Worm (Caenorhabditis elegans): ENCODE measurements around the gene ddi-1.
A peak's percentile ranks its signal among the peaks of the same experiment; 100 is the strongest.

ddi-1 gene

ce11 chrIV:6528202-6528601, 5.5 kb downstream of the ddi-1 start:
- TF ChIP-seq cog-1 (tag; optimal IDR thresholded peaks at IDR 0.05) (no peak), klf-2 (GFP tag; conservative IDR thresholded peaks at IDR 0.05) (no peak), flt-1 (GFP tag; IDR thresholded peaks at IDR 0.05) (no peak), T22C8.4 (GFP tag; IDR thresholded peaks at IDR 0.05) (no peak), ref-1 (GFP tag; conservative IDR thresholded peaks at IDR 0.05) (no peak), tab-1 (GFP tag; IDR thresholded peaks at IDR 0.05) (no peak), ztf-23 (GFP tag; IDR thresholded peaks at IDR 0.05) (no peak), ztf-29 (GFP tag; IDR thresholded peaks at IDR 0.05) (no peak), med-1 (GFP tag; optimal IDR thresholded peaks at IDR 0.05; ENCODE audit: insufficient read depth) (no peak)

DNA sequence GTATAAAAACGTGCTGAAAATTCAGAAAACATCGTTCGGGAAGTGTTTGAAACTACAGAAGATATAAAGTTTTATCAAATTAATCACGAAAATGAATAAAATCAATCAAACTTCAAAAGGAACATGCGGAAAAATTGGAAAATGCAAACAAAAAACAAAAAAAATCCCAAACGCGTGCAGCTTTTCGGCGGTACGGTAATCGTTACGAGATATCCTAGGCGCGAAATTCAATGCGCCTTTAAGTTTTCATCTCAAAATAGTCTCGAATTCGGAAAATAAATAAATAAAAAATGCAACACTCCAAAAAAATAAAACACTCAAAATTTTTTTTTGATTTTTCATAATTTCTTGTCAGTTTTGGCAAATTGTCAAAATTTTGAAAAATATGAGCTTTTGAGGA, 7.2 kb downstream of the ddi-1 start:
- no peak for TF ChIP-seq ref-1 (GFP tag; conservative IDR thresholded peaks at IDR 0.05)
- TF ChIP-seq med-1 (GFP tag; optimal IDR thresholded peaks at IDR 0.05; ENCODE audit: insufficient read depth), result no peak
- no peak for TF ChIP-seq cog-1 (tag; optimal IDR thresholded peaks at IDR 0.05)
- no peak for TF ChIP-seq flt-1 (GFP tag; IDR thresholded peaks at IDR 0.05)
- TF ChIP-seq tab-1 (GFP tag; IDR thresholded peaks at IDR 0.05), result no peak
- TF ChIP-seq T22C8.4 (GFP tag; IDR thresholded peaks at IDR 0.05), result no peak
- no peak for TF ChIP-seq ztf-23 (GFP tag; IDR thresholded peaks at IDR 0.05)
- TF ChIP-seq klf-2 (GFP tag; conservative IDR thresholded peaks at IDR 0.05), result no peak

- TF ChIP-seq ztf-29 (GFP tag; IDR thresholded peaks at IDR 0.05) (no peak), klf-2 (GFP tag; conservative IDR thresholded peaks at IDR 0.05) (no peak), T22C8.4 (GFP tag; IDR thresholded peaks at IDR 0.05) (no peak), tab-1 (GFP tag; IDR thresholded peaks at IDR 0.05) (no peak), cog-1 (tag; optimal IDR thresholded peaks at IDR 0.05) (no peak), med-1 (GFP tag; optimal IDR thresholded peaks at IDR 0.05; ENCODE audit: insufficient read depth) (no peak)
Observed at ce11 chrIV:6531450-6531849, 8.8 kb downstream of the ddi-1 start, which contains the start of gene C01G5.4. Gene C01G5.4, plus strand, starts transcription at chrIV:6531750.

ce11 chrIV:6535908-6536307, 13.2 kb downstream of the ddi-1 start, which contains the start of gene C01G5.3:
Gene C01G5.3, plus strand, starts transcription at chrIV:6536208.
- TF ChIP-seq cog-1 (tag; optimal IDR thresholded peaks at IDR 0.05), result no peak
- TF ChIP-seq ztf-23 (GFP tag; IDR thresholded peaks at IDR 0.05), result no peak
- no peak for TF ChIP-seq ztf-29 (GFP tag; IDR thresholded peaks at IDR 0.05)
- TF ChIP-seq T22C8.4 (GFP tag; IDR thresholded peaks at IDR 0.05), result no peak
- TF ChIP-seq flt-1 (GFP tag; IDR thresholded peaks at IDR 0.05), result no peak
- no peak for TF ChIP-seq ref-1 (GFP tag; conservative IDR thresholded peaks at IDR 0.05)
- no peak for TF ChIP-seq tab-1 (GFP tag; IDR thresholded peaks at IDR 0.05)
- TF ChIP-seq klf-2 (GFP tag; conservative IDR thresholded peaks at IDR 0.05), result no peak
- no peak for TF ChIP-seq med-1 (GFP tag; optimal IDR thresholded peaks at IDR 0.05; ENCODE audit: insufficient read depth)

- TF ChIP-seq klf-2 (GFP tag; conservative IDR thresholded peaks at IDR 0.05) (no peak), ztf-23 (GFP tag; IDR thresholded peaks at IDR 0.05) (no peak), ztf-29 (GFP tag; IDR thresholded peaks at IDR 0.05) (no peak), T22C8.4 (GFP tag; IDR thresholded peaks at IDR 0.05) (no peak), flt-1 (GFP tag; IDR thresholded peaks at IDR 0.05) (no peak), med-1 (GFP tag; optimal IDR thresholded peaks at IDR 0.05; ENCODE audit: insufficient read depth) (no peak), ref-1 (GFP tag; conservative IDR thresholded peaks at IDR 0.05) (no peak), cog-1 (tag; optimal IDR thresholded peaks at IDR 0.05) (no peak), tab-1 (GFP tag; IDR thresholded peaks at IDR 0.05) (no peak)
Observed at ce11 chrIV:6541435-6541834, 18.8 kb downstream of the ddi-1 start, which contains the start of gene C01G5.25. Gene C01G5.25, plus strand, starts transcription at chrIV:6541684.

- TF ChIP-seq ztf-23 (GFP tag; IDR thresholded peaks at IDR 0.05), result no peak
- TF ChIP-seq klf-2 (GFP tag; conservative IDR thresholded peaks at IDR 0.05), result no peak
- no peak for TF ChIP-seq T22C8.4 (GFP tag; IDR thresholded peaks at IDR 0.05)
- TF ChIP-seq flt-1 (GFP tag; IDR thresholded peaks at IDR 0.05), result no peak
- TF ChIP-seq cog-1 (tag; optimal IDR thresholded peaks at IDR 0.05), result no peak
- no peak for TF ChIP-seq ref-1 (GFP tag; conservative IDR thresholded peaks at IDR 0.05)
- TF ChIP-seq ztf-29 (GFP tag; IDR thresholded peaks at IDR 0.05), result no peak
- no peak for TF ChIP-seq tab-1 (GFP tag; IDR thresholded peaks at IDR 0.05)
- no peak for TF ChIP-seq med-1 (GFP tag; optimal IDR thresholded peaks at IDR 0.05; ENCODE audit: insufficient read depth)
Observed at ce11 chrIV:6542962-6543361, 20.3 kb downstream of the ddi-1 start.

DNA sequence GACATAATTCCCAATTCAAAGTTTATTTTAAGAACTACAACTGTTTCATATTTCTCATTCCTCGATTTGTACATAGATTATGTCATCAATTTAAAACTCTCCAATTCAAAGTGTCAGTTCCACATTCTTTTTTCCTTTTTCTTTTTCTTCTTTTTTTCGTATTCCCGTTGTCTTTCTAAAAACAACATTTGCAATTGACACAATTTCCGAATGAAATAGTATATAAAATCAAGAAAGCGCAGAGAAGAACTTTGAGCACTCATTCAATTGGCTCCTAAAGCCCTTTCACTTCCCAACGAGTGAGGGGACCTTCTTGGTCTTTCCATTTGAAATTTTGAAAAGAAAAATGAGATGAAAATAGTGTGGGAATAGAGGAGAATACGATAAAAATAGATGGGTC, 24.7 kb downstream of the ddi-1 start:
- TF ChIP-seq flt-1 (GFP tag; IDR thresholded peaks at IDR 0.05) (no peak), cog-1 (tag; optimal IDR thresholded peaks at IDR 0.05) (no peak), ztf-23 (GFP tag; IDR thresholded peaks at IDR 0.05) (no peak), ztf-29 (GFP tag; IDR thresholded peaks at IDR 0.05) (no peak), tab-1 (GFP tag; IDR thresholded peaks at IDR 0.05) (no peak), klf-2 (GFP tag; conservative IDR thresholded peaks at IDR 0.05) (no peak), med-1 (GFP tag; optimal IDR thresholded peaks at IDR 0.05; ENCODE audit: insufficient read depth) (no peak), T22C8.4 (GFP tag; IDR thresholded peaks at IDR 0.05) (no peak), ref-1 (GFP tag; conservative IDR thresholded peaks at IDR 0.05) (no peak)

ce11 chrIV:6548609-6549008, 25.9 kb downstream of the ddi-1 start, which contains the start of gene fan-1:
Gene fan-1, plus strand, starts transcription at chrIV:6548686.
- 0 out of 2 replicates have a peak, but pooled peaks have one; percentile 40 for TF ChIP-seq ztf-23 (GFP tag; IDR thresholded peaks at IDR 0.05)
- TF ChIP-seq cog-1 (tag; optimal IDR thresholded peaks at IDR 0.05), result no peak

ce11 chrIV:6552036-6552435, 29.4 kb downstream of the ddi-1 start:
- TF ChIP-seq med-1 (GFP tag; optimal IDR thresholded peaks at IDR 0.05; ENCODE audit: insufficient read depth) (no peak), flt-1 (GFP tag; IDR thresholded peaks at IDR 0.05) (no peak), ref-1 (GFP tag; conservative IDR thresholded peaks at IDR 0.05) (no peak), T22C8.4 (GFP tag; IDR thresholded peaks at IDR 0.05) (no peak), klf-2 (GFP tag; conservative IDR thresholded peaks at IDR 0.05) (no peak), ztf-23 (GFP tag; IDR thresholded peaks at IDR 0.05) (no peak), ztf-29 (GFP tag; IDR thresholded peaks at IDR 0.05) (no peak), tab-1 (GFP tag; IDR thresholded peaks at IDR 0.05) (no peak)

DNA sequence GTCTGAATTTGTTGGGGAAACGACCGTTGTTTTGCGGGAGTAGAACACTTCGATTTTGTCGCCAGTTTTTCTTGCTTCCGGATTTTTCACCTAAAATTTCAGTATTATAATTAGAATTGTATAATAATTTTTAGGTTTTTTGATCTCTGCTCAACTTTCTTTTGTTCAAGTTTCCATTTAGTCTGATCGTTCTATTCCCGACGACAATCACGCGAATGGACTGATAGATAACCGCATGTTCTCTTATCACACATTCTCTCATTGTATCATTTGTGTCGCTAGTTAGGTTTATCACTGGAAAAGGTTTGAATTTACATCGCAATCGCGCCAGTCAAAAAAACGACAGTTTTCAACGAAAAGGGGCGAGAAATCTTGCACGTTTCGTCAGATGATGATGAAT, 32.2 kb downstream of the ddi-1 start:
- no peak for TF ChIP-seq ref-1 (GFP tag; conservative IDR thresholded peaks at IDR 0.05)
- no peak for TF ChIP-seq flt-1 (GFP tag; IDR thresholded peaks at IDR 0.05)
- no peak for TF ChIP-seq ztf-29 (GFP tag; IDR thresholded peaks at IDR 0.05)
- no peak for TF ChIP-seq med-1 (GFP tag; optimal IDR thresholded peaks at IDR 0.05; ENCODE audit: insufficient read depth)
- no peak for TF ChIP-seq ztf-23 (GFP tag; IDR thresholded peaks at IDR 0.05)
- no peak for TF ChIP-seq cog-1 (tag; optimal IDR thresholded peaks at IDR 0.05)
- no peak for TF ChIP-seq tab-1 (GFP tag; IDR thresholded peaks at IDR 0.05)
- no peak for TF ChIP-seq klf-2 (GFP tag; conservative IDR thresholded peaks at IDR 0.05)
- TF ChIP-seq T22C8.4 (GFP tag; IDR thresholded peaks at IDR 0.05), result no peak

All from whole organism, midembryonic.